Worm (Caenorhabditis elegans) whole organism, late embryonic: ENCODE results near the gene W01D2.6.
A peak's percentile ranks its signal among the peaks of the same experiment; 100 is the strongest.

Experiments
- C38D4.7 ChIP-seq: fragments of 200-800 bp; sonication (Bioruptor generic); optimal IDR thresholded peaks from 2 replicates; lab custom pipeline; 2018; ENCODE audit warnings: mild to moderate bottlenecking, missing genetic modification characterization, moderate library complexity, missing compliant biosample characterization
- F13H6.1 ChIP-seq: sonication (generic microtip); optimal IDR thresholded peaks from 2 replicates; lab custom pipeline; 2016; ENCODE audit warnings: missing genetic modification characterization, missing compliant biosample characterization
- K09A11.1 ChIP-seq: sonication (generic microtip); optimal IDR thresholded peaks from 2 replicates; lab custom pipeline; 2017; ENCODE audit warnings: antibody characterized with exemption, mild to moderate bottlenecking, missing genetic modification characterization, missing compliant biosample characterization; ENCODE audit not compliant: insufficient read depth
- T23F11.4 ChIP-seq: fragments of 200-800 bp; sonication (Bioruptor generic); optimal IDR thresholded peaks from 2 replicates; lab custom pipeline; 2018; ENCODE audit warnings: mild to moderate bottlenecking, missing genetic modification characterization, missing compliant biosample characterization
- ahr-1 ChIP-seq: sonication (generic microtip); optimal IDR thresholded peaks from 2 replicates; lab custom pipeline; 2016; ENCODE audit warnings: missing genetic modification characterization, missing compliant biosample characterization
- ceh-18 ChIP-seq: sonication (generic microtip); optimal IDR thresholded peaks from 2 replicates; lab custom pipeline; 2016; ENCODE audit warnings: missing genetic modification characterization, missing compliant biosample characterization
- ceh-19 ChIP-seq: fragments of 200-800 bp; sonication (Bioruptor generic); optimal IDR thresholded peaks from 2 replicates; lab custom pipeline; 2018; ENCODE audit warnings: mild to moderate bottlenecking, missing genetic modification characterization, missing compliant biosample characterization
- ceh-2 ChIP-seq: sonication (generic microtip); optimal IDR thresholded peaks from 2 replicates; lab custom pipeline; 2016; ENCODE audit warnings: missing genotype, missing genetic modification characterization, missing compliant biosample characterization
- ceh-24 ChIP-seq: sonication (generic microtip); optimal IDR thresholded peaks from 2 replicates; lab custom pipeline; 2016; ENCODE audit warnings: mild to moderate bottlenecking, missing genetic modification characterization, missing compliant biosample characterization
- ceh-30 ChIP-seq: fragments of 150-350 bp; optimal IDR thresholded peaks from 2 replicates; lab custom pipeline; 2014; ENCODE audit warnings: missing biosample characterization, missing genetic modification characterization
- ceh-31 ChIP-seq: sonication (generic microtip); optimal IDR thresholded peaks from 2 replicates; lab custom pipeline; 2016; ENCODE audit warnings: missing genetic modification characterization, missing compliant biosample characterization
- ceh-34 ChIP-seq: sonication (generic microtip); optimal IDR thresholded peaks from 2 replicates; lab custom pipeline; 2016; ENCODE audit warnings: mild to moderate bottlenecking, missing genetic modification characterization, missing compliant biosample characterization
- ceh-45 ChIP-seq: fragments of 200-800 bp; sonication (Bioruptor generic); IDR thresholded peaks from 2 replicates; pipeline ENCODE4 v1.3.6; 2022; ENCODE audit warnings: missing genetic modification reagents, missing genetic modification characterization, missing compliant biosample characterization
- ceh-48 ChIP-seq: sonication (generic microtip); optimal IDR thresholded peaks from 2 replicates; lab custom pipeline; 2016; ENCODE audit warnings: missing genetic modification characterization, inconsistent platforms, missing compliant biosample characterization
- ceh-6 ChIP-seq: fragments of 200-800 bp; sonication (Bioruptor generic); optimal IDR thresholded peaks from 2 replicates; lab custom pipeline; 2018; ENCODE audit warnings: mild to moderate bottlenecking, missing genetic modification characterization, missing compliant biosample characterization
- che-1 ChIP-seq: sonication (generic microtip); optimal IDR thresholded peaks from 2 replicates; lab custom pipeline; 2016; ENCODE audit warnings: mild to moderate bottlenecking, missing genetic modification characterization, missing compliant biosample characterization
- dve-1 ChIP-seq: sonication (generic microtip); optimal IDR thresholded peaks from 2 replicates; lab custom pipeline; 2017; ENCODE audit warnings: antibody characterized with exemption, mild to moderate bottlenecking, missing genetic modification characterization, missing compliant biosample characterization
- elt-2 ChIP-seq: sonication (generic microtip); optimal IDR thresholded peaks from 2 replicates; lab custom pipeline; 2016; ENCODE audit warnings: missing genetic modification reagents, missing genetic modification characterization, missing compliant biosample characterization
- ets-4 ChIP-seq: sonication (generic microtip); optimal IDR thresholded peaks from 2 replicates; lab custom pipeline; 2016; ENCODE audit warnings: missing genetic modification characterization, missing compliant biosample characterization
- fax-1 ChIP-seq: sonication (generic microtip); optimal IDR thresholded peaks from 2 replicates; lab custom pipeline; 2016; ENCODE audit warnings: missing genotype, missing genetic modification characterization, missing compliant biosample characterization
- fkh-10 ChIP-seq: fragments of 150-350 bp; optimal IDR thresholded peaks from 2 replicates; lab custom pipeline; 2014; ENCODE audit warnings: missing biosample characterization, missing genetic modification reagents, missing genetic modification characterization
- fkh-6 ChIP-seq: sonication (generic microtip); optimal IDR thresholded peaks from 2 replicates; lab custom pipeline; 2016; ENCODE audit warnings: missing genetic modification characterization, missing compliant biosample characterization
- hlh-13 ChIP-seq: fragments of 200-800 bp; sonication (Bioruptor generic); optimal IDR thresholded peaks from 2 replicates; lab custom pipeline; 2018; ENCODE audit warnings: mild to moderate bottlenecking, missing genetic modification characterization, missing compliant biosample characterization
- hlh-15 ChIP-seq: sonication (generic microtip); optimal IDR thresholded peaks from 2 replicates; lab custom pipeline; 2016; ENCODE audit warnings: missing genetic modification characterization, missing compliant biosample characterization
- lin-11 ChIP-seq: fragments of 200-800 bp; sonication (Bioruptor generic); optimal IDR thresholded peaks from 2 replicates; lab custom pipeline; 2018; ENCODE audit warnings: mild to moderate bottlenecking, missing genetic modification characterization, missing compliant biosample characterization
- mec-3 ChIP-seq: sonication (generic microtip); optimal IDR thresholded peaks from 2 replicates; lab custom pipeline; 2016; ENCODE audit warnings: borderline replicate concordance, missing genetic modification characterization, missing compliant biosample characterization
- nhr-232 ChIP-seq: sonication (generic microtip); optimal IDR thresholded peaks from 2 replicates; lab custom pipeline; 2016; ENCODE audit warnings: missing genetic modification characterization, missing compliant biosample characterization
- odd-2 ChIP-seq: sonication (generic microtip); optimal IDR thresholded peaks from 2 replicates; lab custom pipeline; 2017; ENCODE audit warnings: antibody characterized with exemption, mild to moderate bottlenecking, missing genetic modification characterization, missing compliant biosample characterization
- pax-1 ChIP-seq: fragments of 150-350 bp; optimal IDR thresholded peaks from 2 replicates; lab custom pipeline; 2014; ENCODE audit warnings: missing biosample characterization, missing genetic modification characterization
- pha-2 ChIP-seq: sonication (generic microtip); optimal IDR thresholded peaks from 2 replicates; lab custom pipeline; 2017; ENCODE audit warnings: mild to moderate bottlenecking, missing genetic modification characterization, missing compliant biosample characterization
- pqm-1 ChIP-seq: sonication (generic microtip); optimal IDR thresholded peaks from 2 replicates; lab custom pipeline; 2016; ENCODE audit warnings: missing genetic modification characterization, missing compliant biosample characterization
- rnt-1 ChIP-seq: sonication (generic microtip); optimal IDR thresholded peaks from 2 replicates; lab custom pipeline; 2016; ENCODE audit warnings: missing genetic modification characterization, missing compliant biosample characterization
- sox-2 ChIP-seq: fragments of 200-800 bp; sonication (Bioruptor generic); IDR thresholded peaks from 2 replicates; pipeline ENCODE4 v1.3.6; 2022; ENCODE audit warnings: missing genetic modification reagents, missing genetic modification characterization, missing compliant biosample characterization
- sox-4 ChIP-seq: sonication (generic microtip); optimal IDR thresholded peaks from 2 replicates; lab custom pipeline; 2017; ENCODE audit warnings: mild to moderate bottlenecking, missing genetic modification characterization, inconsistent platforms, missing compliant biosample characterization
- tbx-2 ChIP-seq: sonication (generic microtip); optimal IDR thresholded peaks from 2 replicates; lab custom pipeline; 2016; ENCODE audit warnings: missing genetic modification characterization, missing compliant biosample characterization
- tbx-7 ChIP-seq: sonication (generic microtip); optimal IDR thresholded peaks from 2 replicates; lab custom pipeline; 2016; ENCODE audit warnings: missing genotype, missing genetic modification characterization, missing compliant biosample characterization
- unc-3 ChIP-seq, 2 experiments: fragments of 200-800 bp in 1 of 2; sonication (Bioruptor generic) in 1 of 2; sonication (generic microtip) in 1 of 2; conservative IDR thresholded peaks in 1 of 2; optimal IDR thresholded peaks in 1 of 2; 2 replicates each; pipeline versions ENCODE4 v1.3.6 to Lab custom; 2016 to 2022; ENCODE audit warnings: missing compliant biosample characterization in 2 of 2, missing genetic modification characterization in 2 of 2, missing genetic modification reagents in 1 of 2
- unc-55 ChIP-seq: sonication (generic microtip); optimal IDR thresholded peaks from 2 replicates; lab custom pipeline; 2017; ENCODE audit warnings: missing biosample characterization, missing genetic modification reagents, missing genetic modification characterization
- zip-5 ChIP-seq: sonication (generic microtip); optimal IDR thresholded peaks from 2 replicates; lab custom pipeline; 2016; ENCODE audit warnings: missing genetic modification characterization, missing compliant biosample characterization
- ztf-16 ChIP-seq: sonication (generic microtip); optimal IDR thresholded peaks from 2 replicates; lab custom pipeline; 2017; ENCODE audit warnings: missing genetic modification characterization, missing compliant biosample characterization

Gene W01D2.6

ce11 chrII:14794935-14795454, 13.8 kb upstream of the W01D2.6 start, which contains the start of gene eif-3.B (continued):
- peak; percentile 89 for TF ChIP-seq tbx-7
- peak; percentile 66 for TF ChIP-seq fax-1 (tag; lab: Kevin White, UChicago)
- peak; percentile 15 for TF ChIP-seq hlh-15 (tag; lab: Kevin White, UChicago)
- peak; percentile 94 for TF ChIP-seq ceh-2 (tag; lab: Kevin White, UChicago)
- peak; percentile 76 for TF ChIP-seq pax-1 (tag; lab: Kevin White, UChicago)
- TF ChIP-seq lin-11 (tag; lab: Kevin White, UChicago) = no peak
- TF ChIP-seq fkh-10 (GFP tag; lab: Kevin White, UChicago) = no peak
- TF ChIP-seq elt-2 (tag; lab: Kevin White, UChicago) = peak; percentile 56
- TF ChIP-seq ets-4 = peak; percentile 91
- TF ChIP-seq pqm-1 (tag; lab: Kevin White, UChicago) = peak; percentile 69
- peak; percentile 74 for TF ChIP-seq unc-55
- TF ChIP-seq ahr-1 (tag; lab: Kevin White, UChicago) = no peak

DNA sequence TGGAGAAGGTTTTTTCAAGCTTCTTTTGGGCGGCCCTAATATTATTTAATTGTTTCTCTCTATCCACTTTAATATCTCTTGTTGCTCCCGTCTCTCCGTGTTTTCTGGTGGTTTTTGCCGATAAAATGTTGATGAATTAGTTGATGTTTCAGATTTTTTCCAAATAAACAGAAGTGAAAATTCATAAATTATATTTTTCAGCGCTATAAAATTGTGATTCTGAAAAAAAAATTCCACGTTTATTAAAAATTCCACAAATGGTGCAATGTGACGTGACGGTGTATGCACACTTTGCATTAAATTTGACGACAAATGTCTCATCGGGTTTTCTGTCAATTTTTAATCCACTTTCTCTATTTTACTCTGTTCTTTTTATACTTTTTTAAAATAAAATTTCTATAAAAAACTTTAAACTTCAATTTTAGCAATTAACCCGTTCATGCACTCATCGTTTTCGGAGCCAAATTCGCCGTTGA, 10.7 kb upstream of the W01D2.6 start, which contains the start of gene tbc-20:
TSS of gene tbc-20 (plus strand) at position 426 of the 476 bp plus-strand sequence.
- no peak for TF ChIP-seq fkh-6
- TF ChIP-seq ceh-45 = no peak
- TF ChIP-seq K09A11.1 = peak; percentile 4

ce11 chrII:14799367-14799766, 9.4 kb upstream of the W01D2.6 start:
- no peak for TF ChIP-seq ceh-48 (tag; lab: Kevin White, UChicago)
- no peak for TF ChIP-seq pha-2 (tag; lab: Kevin White, UChicago)
- no peak for TF ChIP-seq ceh-19 (GFP tag; lab: Kevin White, UChicago)

DNA sequence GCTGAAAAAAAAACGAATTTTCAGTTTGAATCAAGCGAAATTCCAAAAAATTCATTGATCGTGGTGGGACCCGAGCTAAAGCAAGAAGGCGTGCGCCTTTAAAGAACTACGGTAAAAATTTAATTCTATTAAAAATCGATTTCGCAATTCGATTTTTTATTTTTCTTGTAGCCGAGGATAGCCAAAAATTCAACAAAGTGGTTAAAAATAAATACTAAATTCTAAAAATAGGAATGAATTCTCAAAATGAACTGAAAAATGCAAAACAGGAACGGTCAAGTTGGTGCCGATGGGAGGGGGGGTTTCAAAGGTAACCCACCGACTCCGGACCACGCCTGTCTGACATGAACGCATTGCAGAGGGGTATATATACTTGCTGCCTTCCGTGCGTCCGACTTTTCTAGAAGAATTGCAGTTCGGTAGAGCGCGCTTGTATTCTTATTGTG, 7.7 kb upstream of the W01D2.6 start:
- TF ChIP-seq unc-3 (GFP tag; conservative IDR thresholded peaks at IDR 0.05; lab: Robert Waterston, UW) = 0 out of 2 replicates have a peak, but pooled peaks have one; percentile 17
- no peak for TF ChIP-seq unc-3 (tag; optimal IDR thresholded peaks at IDR 0.05; lab: Kevin White, UChicago)
- no peak for TF ChIP-seq dve-1 (tag; lab: Kevin White, UChicago)

- peak; percentile 85 for TF ChIP-seq T23F11.4 (GFP tag; lab: Kevin White, UChicago)
- TF ChIP-seq fkh-6 = peak; percentile 86
- peak; percentile 94 for TF ChIP-seq che-1
- peak; percentile 73 for TF ChIP-seq hlh-15 (tag; lab: Kevin White, UChicago)
- TF ChIP-seq unc-3 (GFP tag; conservative IDR thresholded peaks at IDR 0.05; lab: Robert Waterston, UW) = peak; percentile 79
- peak; percentile 67 for TF ChIP-seq unc-3 (tag; optimal IDR thresholded peaks at IDR 0.05; lab: Kevin White, UChicago)
- peak; percentile 94 for TF ChIP-seq ceh-19 (GFP tag; lab: Kevin White, UChicago)
- peak; percentile 89 for TF ChIP-seq ceh-6
- TF ChIP-seq ceh-34 (tag; lab: Kevin White, UChicago) = peak; percentile 96
- peak; percentile 32 for TF ChIP-seq ceh-30
- TF ChIP-seq ztf-16 (tag; lab: Kevin White, UChicago) = peak; percentile 94
- peak; percentile 93 for TF ChIP-seq tbx-2 (tag; lab: Kevin White, UChicago)
- TF ChIP-seq ceh-18 (tag; lab: Kevin White, UChicago) = peak; percentile 82
- peak; percentile 87 for TF ChIP-seq ahr-1 (tag; lab: Kevin White, UChicago)
- TF ChIP-seq sox-4 = peak; percentile 90
- TF ChIP-seq F13H6.1 = peak; percentile 87
- peak; percentile 71 for TF ChIP-seq ceh-24 (tag; lab: Kevin White, UChicago)
- peak; percentile 71 for TF ChIP-seq zip-5 (tag; lab: Kevin White, UChicago)
- peak; percentile 90 for TF ChIP-seq mec-3
- peak; percentile 89 for TF ChIP-seq ceh-48 (tag; lab: Kevin White, UChicago)
- TF ChIP-seq rnt-1 (tag; lab: Kevin White, UChicago) = peak; percentile 64
- peak; percentile 69; the same call in 1 of the 2 replicates for TF ChIP-seq sox-2 (GFP tag; lab: Robert Waterston, UW)
- TF ChIP-seq fax-1 (tag; lab: Kevin White, UChicago) = peak; percentile 84
- peak; percentile 85 for TF ChIP-seq hlh-13 (GFP tag; lab: Kevin White, UChicago)
- no peak for TF ChIP-seq unc-55
- peak; percentile 93 for TF ChIP-seq C38D4.7
- peak; percentile 90 for TF ChIP-seq ceh-31 (tag; lab: Kevin White, UChicago)
- TF ChIP-seq odd-2 (tag; lab: Kevin White, UChicago) = peak; percentile 61
- TF ChIP-seq nhr-232 (tag; lab: Kevin White, UChicago) = peak; percentile 91
- TF ChIP-seq dve-1 (tag; lab: Kevin White, UChicago) = peak; percentile 79
Measured at ce11 chrII:14804259-14804899, 4.4 kb upstream of the W01D2.6 start, which contains the start of gene W01D2.3. Gene W01D2.3, minus strand, starts transcription at chrII:14804309.
